Fruit fly (Drosophila melanogaster): ENCODE measurements around the gene tbrd-1.

DNA sequence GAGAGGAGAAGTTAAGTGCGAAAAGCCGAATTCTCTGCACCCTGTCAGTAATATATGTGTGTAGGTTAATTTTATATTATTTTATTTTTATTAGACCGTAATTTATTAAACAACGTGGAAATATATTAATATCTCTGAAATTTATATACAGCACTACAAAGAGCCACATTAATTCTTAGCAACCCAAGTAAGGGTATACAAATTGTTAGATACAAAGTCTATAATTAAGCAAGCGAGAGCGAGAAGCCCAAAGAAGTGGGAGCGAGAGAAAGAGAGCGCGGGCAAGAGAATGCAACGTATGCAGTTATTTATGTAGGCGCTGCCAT, 6.3 kb downstream of the tbrd-1 start:
- TF ChIP-seq tj (GFP tag; optimal IDR thresholded peaks at IDR 0.05) (peak; percentile 88), kay (GFP tag; ENCODE audit: borderline replicate concordance) (peak; percentile 66), Clk (GFP tag; optimal IDR thresholded peaks at IDR 0.05) (no peak), ovo (GFP tag; optimal IDR thresholded peaks at IDR 0.05) (no peak), CG5204 (GFP tag; optimal IDR thresholded peaks at IDR 0.05) (no peak), CG7045 (GFP tag; optimal IDR thresholded peaks at IDR 0.05) (peak; percentile 64), CG12768 (GFP tag; optimal IDR thresholded peaks at IDR 0.05) (peak; percentile 44), toe (GFP tag; optimal IDR thresholded peaks at IDR 0.05) (no peak), Mnt (GFP tag; optimal IDR thresholded peaks at IDR 0.05) (no peak)

Measured in whole organism, adult.